Worm (Caenorhabditis elegans) whole organism, L3 larva: ENCODE data around the gene ptp-5.2.

Source experiments
- R02D3.7 ChIP-seq: fragments of 150-350 bp; optimal IDR thresholded peaks from 2 replicates; lab custom pipeline; 2014; ENCODE audit warnings: missing biosample characterization, missing genetic modification characterization
- aly-2 ChIP-seq: fragments of 150-350 bp; optimal IDR thresholded peaks from 2 replicates; lab custom pipeline; 2014; ENCODE audit warnings: missing biosample characterization, missing genetic modification characterization
- ceh-28 ChIP-seq: fragments of 150-350 bp; optimal IDR thresholded peaks from 2 replicates; lab custom pipeline; 2014; ENCODE audit warnings: missing biosample characterization, missing genetic modification reagents, missing genetic modification characterization
- ceh-82 ChIP-seq: fragments of 150-350 bp; optimal IDR thresholded peaks from 2 replicates; lab custom pipeline; 2014; ENCODE audit warnings: missing biosample characterization, missing genetic modification characterization
- daf-12 ChIP-seq: fragments of 150-350 bp; optimal IDR thresholded peaks from 2 replicates; lab custom pipeline; 2014; ENCODE audit warnings: missing biosample characterization, missing genetic modification reagents, missing genetic modification characterization
- egl-27 ChIP-seq: sonication (generic microtip); optimal IDR thresholded peaks from 4 replicates; lab custom pipeline; 2017; ENCODE audit warnings: missing biosample characterization, missing genetic modification reagents, missing genetic modification characterization
- elt-1 ChIP-seq: fragments of 150-350 bp; optimal IDR thresholded peaks from 2 replicates; lab custom pipeline; 2014; ENCODE audit warnings: missing biosample characterization, missing genetic modification characterization
- elt-3 ChIP-seq, 3 experiments: fragments of 150-350 bp in 1 of 3; sonication (generic microtip) in 2 of 3; optimal IDR thresholded peaks; 2 replicates in 2 of 3; 4 replicates in 1 of 3; lab custom pipeline; 2014 to 2017; ENCODE audit warnings: missing biosample characterization in 3 of 3, missing genetic modification characterization in 3 of 3
- eor-1 ChIP-seq, 2 experiments: fragments of 150-350 bp; optimal IDR thresholded peaks; 2 replicates each; lab custom pipeline; 2014 to 2018; ENCODE audit warnings: missing biosample characterization in 2 of 2, missing genetic modification characterization in 2 of 2
- fkh-10 ChIP-seq: sonication (generic microtip); optimal IDR thresholded peaks from 2 replicates; lab custom pipeline; 2017; ENCODE audit warnings: missing biosample characterization, missing genetic modification reagents, missing genetic modification characterization
- fkh-2 ChIP-seq: fragments of 150-350 bp; optimal IDR thresholded peaks from 2 replicates; lab custom pipeline; 2014; ENCODE audit warnings: missing biosample characterization, missing genetic modification reagents, missing genetic modification characterization
- fos-1 ChIP-seq: fragments of 150-350 bp; optimal IDR thresholded peaks from 2 replicates; lab custom pipeline; 2014; ENCODE audit warnings: missing biosample characterization, missing genetic modification characterization
- lin-15B ChIP-seq: fragments of 150-350 bp; optimal IDR thresholded peaks from 2 replicates; lab custom pipeline; 2014; ENCODE audit warnings: missing biosample characterization, missing genetic modification characterization
- lsy-12 ChIP-seq: sonication (generic microtip); optimal IDR thresholded peaks from 2 replicates; lab custom pipeline; 2016; ENCODE audit warnings: mild to moderate bottlenecking, missing genetic modification characterization, missing compliant biosample characterization
- mdl-1 ChIP-seq: fragments of 150-350 bp; optimal IDR thresholded peaks from 2 replicates; lab custom pipeline; 2014; ENCODE audit warnings: missing biosample characterization, missing genetic modification characterization
- mml-1 ChIP-seq: fragments of 150-350 bp; sonication (generic microtip); optimal IDR thresholded peaks from 3 replicates; lab custom pipeline; 2014; ENCODE audit warnings: missing biosample characterization, missing genetic modification characterization
- nfya-1 ChIP-seq: sonication (generic microtip); optimal IDR thresholded peaks from 2 replicates; lab custom pipeline; 2017; ENCODE audit warnings: missing genetic modification characterization, mild to moderate bottlenecking, missing compliant biosample characterization, antibody characterized with exemption, moderate library complexity; ENCODE audit not compliant: insufficient read depth
- nhr-11 ChIP-seq: fragments of 150-350 bp; optimal IDR thresholded peaks from 2 replicates; lab custom pipeline; 2014; ENCODE audit warnings: missing biosample characterization, missing genetic modification characterization
- nhr-12 ChIP-seq: fragments of 150-350 bp; optimal IDR thresholded peaks from 2 replicates; lab custom pipeline; 2014; ENCODE audit warnings: missing biosample characterization, missing genetic modification characterization
- nhr-23 ChIP-seq: fragments of 150-350 bp; optimal IDR thresholded peaks from 2 replicates; lab custom pipeline; 2014; ENCODE audit warnings: missing biosample characterization, missing genetic modification reagents, missing genetic modification characterization
- nhr-237 ChIP-seq: fragments of 150-350 bp; optimal IDR thresholded peaks from 2 replicates; lab custom pipeline; 2014; ENCODE audit warnings: missing biosample characterization, missing genetic modification characterization
- nhr-25 ChIP-seq: sonication (generic microtip); optimal IDR thresholded peaks from 2 replicates; lab custom pipeline; 2017; ENCODE audit warnings: missing biosample characterization, missing genetic modification characterization
- nhr-67 ChIP-seq: fragments of 150-350 bp; optimal IDR thresholded peaks from 2 replicates; lab custom pipeline; 2014; ENCODE audit warnings: missing biosample characterization, missing genetic modification characterization
- nhr-76 ChIP-seq: fragments of 150-350 bp; sonication (generic microtip); optimal IDR thresholded peaks from 5 replicates; lab custom pipeline; 2014; ENCODE audit warnings: missing biosample characterization, missing genetic modification characterization
- pha-4 ChIP-seq: fragments of 150-350 bp; optimal IDR thresholded peaks from 2 replicates; lab custom pipeline; 2014; ENCODE audit warnings: missing biosample characterization, missing genetic modification reagents, missing genetic modification characterization
- pqm-1 ChIP-seq: fragments of 150-350 bp; optimal IDR thresholded peaks from 2 replicates; lab custom pipeline; 2017; ENCODE audit warnings: missing biosample characterization, missing genetic modification characterization, inconsistent platforms
- sea-2 ChIP-seq: fragments of 150-350 bp; sonication (generic microtip); optimal IDR thresholded peaks from 4 replicates; lab custom pipeline; 2014; ENCODE audit warnings: missing biosample characterization, missing genetic modification reagents, missing genetic modification characterization
- skn-1 ChIP-seq: fragments of 150-350 bp; optimal IDR thresholded peaks from 2 replicates; lab custom pipeline; 2014; ENCODE audit warnings: missing biosample characterization, missing genetic modification characterization
- tbx-2 ChIP-seq: sonication (generic microtip); optimal IDR thresholded peaks from 2 replicates; lab custom pipeline; 2016; ENCODE audit warnings: mild to moderate bottlenecking, missing genetic modification characterization, missing compliant biosample characterization
- unc-62 ChIP-seq: fragments of 150-350 bp; sonication (generic microtip); optimal IDR thresholded peaks from 4 replicates; lab custom pipeline; 2014; ENCODE audit warnings: missing biosample characterization, missing genetic modification reagents, missing genetic modification characterization
- zag-1 ChIP-seq: fragments of 150-350 bp; optimal IDR thresholded peaks from 2 replicates; lab custom pipeline; 2014; ENCODE audit warnings: missing biosample characterization, missing genetic modification characterization
- ztf-11 ChIP-seq: fragments of 150-350 bp; optimal IDR thresholded peaks from 2 replicates; lab custom pipeline; 2014; ENCODE audit warnings: missing biosample characterization, missing genetic modification characterization

The ptp-5.2 gene

ce11 chrIV:14757786-14758185, 3.0 kb downstream of the ptp-5.2 start:
- TF ChIP-seq ztf-11 (tag; lab: Kevin White, UChicago) (no peak), mml-1 (tag; lab: Kevin White, UChicago) (no peak), daf-12 (tag; lab: Kevin White, UChicago) (no peak), aly-2 (tag; lab: Kevin White, UChicago) (no peak), lin-15B (tag; lab: Kevin White, UChicago) (no peak), ceh-28 (no peak), nhr-67 (tag; lab: Kevin White, UChicago) (no peak), elt-3 (tag; optimal IDR thresholded peaks at IDR 0.05; lab: Kevin White, UChicago) (no peak)

ce11 chrIV:14754912-14755311, 5.8 kb downstream of the ptp-5.2 start, which contains the start of gene Y57G11C.499:
Y57G11C.499 (minus strand) TSS chrIV:14754934.
- TF ChIP-seq fos-1 (tag; lab: Kevin White, UChicago) (no peak), egl-27 (no peak), elt-1 (tag; lab: Kevin White, UChicago) (no peak), aly-2 (tag; lab: Kevin White, UChicago) (no peak), sea-2 (GFP tag; lab: Kevin White, UChicago) (no peak), ztf-11 (tag; lab: Kevin White, UChicago) (no peak), R02D3.7 (no peak)

DNA sequence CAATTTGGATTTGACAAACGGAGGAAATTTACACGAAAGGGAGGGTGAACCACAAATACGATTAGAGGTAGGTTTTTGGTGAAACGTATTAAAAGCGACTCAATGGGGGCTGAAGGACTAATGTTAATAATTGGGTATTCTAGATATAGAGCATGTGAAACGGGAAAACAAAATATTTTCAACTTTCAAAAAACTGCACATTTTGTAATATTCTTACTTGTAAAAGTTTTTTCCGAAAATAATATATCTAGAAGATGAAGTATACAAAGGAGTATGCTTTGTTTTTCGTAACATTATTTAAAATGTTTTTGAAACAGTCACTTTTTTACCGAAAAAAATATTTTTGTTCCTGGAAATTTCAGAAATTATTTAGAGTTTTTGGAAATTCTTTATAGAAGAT, 18.8 kb downstream of the ptp-5.2 start:
- no peak for TF ChIP-seq fkh-10 (GFP tag; lab: Kevin White, UChicago)
- TF ChIP-seq pha-4 = no peak
- TF ChIP-seq R02D3.7 = no peak
- TF ChIP-seq nhr-237 (tag; lab: Kevin White, UChicago) = no peak
- no peak for TF ChIP-seq aly-2 (tag; lab: Kevin White, UChicago)
- TF ChIP-seq nhr-23 (tag; lab: Kevin White, UChicago) = no peak
- TF ChIP-seq ceh-28 = no peak
- no peak for TF ChIP-seq lsy-12
- TF ChIP-seq elt-1 (tag; lab: Kevin White, UChicago) = no peak

- peak; percentile 81 for TF ChIP-seq nhr-25 (tag; lab: Kevin White, UChicago)
- no peak for TF ChIP-seq nhr-76 (tag; lab: Kevin White, UChicago)
- TF ChIP-seq elt-1 (tag; lab: Kevin White, UChicago) = peak; percentile 68
- TF ChIP-seq ceh-82 (tag; lab: Kevin White, UChicago) = no peak
- TF ChIP-seq nhr-12 = no peak
- no peak for TF ChIP-seq nhr-237 (tag; lab: Kevin White, UChicago)
Measured at ce11 chrIV:14729272-14729671, 31.5 kb downstream of the ptp-5.2 start.

DNA sequence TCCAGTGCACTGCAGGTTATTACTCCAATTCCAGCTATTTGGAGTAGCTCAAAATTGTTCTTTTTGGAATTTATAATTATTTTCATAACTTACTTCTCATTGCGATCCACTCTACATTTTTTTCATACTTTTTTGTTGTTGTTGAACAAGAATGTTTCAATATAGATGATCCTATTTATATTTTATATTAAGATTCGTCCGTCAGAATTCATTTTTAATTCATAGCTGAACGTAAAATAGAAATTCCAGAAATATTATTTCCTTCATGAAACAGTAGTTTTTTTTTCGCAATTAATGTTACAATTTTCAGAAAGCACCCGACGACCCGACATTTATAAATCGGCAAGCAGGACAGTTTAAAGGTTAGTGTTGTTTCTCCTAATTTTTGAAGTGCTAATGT, 32.5 kb downstream of the ptp-5.2 start, which contains the start of gene Y57G11C.42:
Y57G11C.42 (plus strand) TSS at position 301 of the 400 bp plus-strand sequence.
- TF ChIP-seq tbx-2 = no peak
- no peak for TF ChIP-seq nhr-237 (tag; lab: Kevin White, UChicago)
- no peak for TF ChIP-seq fkh-2 (tag; lab: Kevin White, UChicago)
- no peak for TF ChIP-seq pqm-1 (tag; lab: Kevin White, UChicago)
- no peak for TF ChIP-seq fkh-10 (GFP tag; lab: Kevin White, UChicago)
- TF ChIP-seq sea-2 (GFP tag; lab: Kevin White, UChicago) = no peak
- no peak for TF ChIP-seq daf-12 (tag; lab: Kevin White, UChicago)
- no peak for TF ChIP-seq ztf-11 (tag; lab: Kevin White, UChicago)
- TF ChIP-seq nhr-23 (tag; lab: Kevin White, UChicago) = no peak
- no peak for TF ChIP-seq nhr-25 (tag; lab: Kevin White, UChicago)
- no peak for TF ChIP-seq mml-1 (tag; lab: Kevin White, UChicago)
- no peak for TF ChIP-seq lsy-12
- no peak for TF ChIP-seq eor-1 (tag; optimal IDR thresholded peaks at IDR 0.05; lab: Kevin White, UChicago)
- TF ChIP-seq nhr-11 (tag; lab: Kevin White, UChicago) = no peak
- no peak for TF ChIP-seq lin-15B (tag; lab: Kevin White, UChicago)
- no peak for TF ChIP-seq fos-1 (tag; lab: Kevin White, UChicago)
- no peak for TF ChIP-seq unc-62 (GFP tag; lab: Kevin White, UChicago)
- no peak for TF ChIP-seq zag-1
- TF ChIP-seq mdl-1 (tag; lab: Kevin White, UChicago) = no peak
- TF ChIP-seq nfya-1 (tag; lab: Kevin White, UChicago) = no peak

DNA sequence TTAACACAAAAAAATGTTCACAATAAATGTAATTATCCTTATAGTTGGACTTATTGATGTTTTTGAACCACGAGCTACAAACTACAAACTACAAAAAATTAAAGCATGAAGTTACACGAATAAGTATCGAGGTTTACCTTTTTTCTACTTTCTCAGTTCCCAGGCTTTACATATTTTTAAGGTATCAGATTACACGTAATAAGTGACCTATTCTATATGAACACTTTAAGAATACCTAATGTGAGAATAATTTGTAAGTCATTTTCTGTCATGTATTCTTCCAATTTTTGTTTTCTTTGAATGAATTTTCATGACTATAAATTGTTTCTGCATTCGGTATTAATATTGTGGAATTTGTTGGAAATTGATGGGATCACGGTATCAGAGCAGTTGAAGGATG, 45.2 kb downstream of the ptp-5.2 start, which contains the start of gene lgc-8:
lgc-8 (plus strand) TSS at position 301 of the 400 bp plus-strand sequence.
- TF ChIP-seq skn-1 = no peak
- no peak for TF ChIP-seq zag-1
